Worm (Caenorhabditis elegans) whole organism, mixed stage, embryonic: ENCODE results near the gene figl-1.
"Not testable (repeated sequence)": the region's sequence is repeated elsewhere in the genome, so short reads cannot be mapped to it uniquely, and the experiment has no call there.

Experiments
- M03D4.4 ChIP-seq: sonication (generic microtip); optimal IDR thresholded peaks from 2 replicates; lab custom pipeline; 2017; ENCODE audit warnings: mild to moderate bottlenecking, missing genetic modification characterization, missing compliant biosample characterization
- bed-3 ChIP-seq: fragments of 200-800 bp; sonication (Bioruptor generic); optimal IDR thresholded peaks from 3 replicates; lab custom pipeline; 2018; ENCODE audit warnings: mild to moderate bottlenecking, missing genetic modification characterization, moderate library complexity, missing compliant biosample characterization
- blmp-1 ChIP-seq: fragments of 150-350 bp; optimal IDR thresholded peaks from 2 replicates; lab custom pipeline; 2014; ENCODE audit warnings: missing biosample characterization, missing genetic modification characterization
- ceh-39 ChIP-seq: fragments of 150-350 bp; optimal IDR thresholded peaks from 2 replicates; lab custom pipeline; 2014; ENCODE audit warnings: missing biosample characterization, missing genetic modification characterization
- ces-1 ChIP-seq: fragments of 150-350 bp; optimal IDR thresholded peaks from 2 replicates; lab custom pipeline; 2014; ENCODE audit warnings: missing biosample characterization, missing genetic modification reagents, missing genetic modification characterization
- drap-1 ChIP-seq: fragments of 200-800 bp; sonication (Bioruptor generic); optimal IDR thresholded peaks from 3 replicates; lab custom pipeline; 2018; ENCODE audit warnings: mild to moderate bottlenecking, missing genetic modification characterization, missing compliant biosample characterization
- elt-1 ChIP-seq: sonication (generic microtip); optimal IDR thresholded peaks from 2 replicates; lab custom pipeline; 2017; ENCODE audit warnings: missing genetic modification characterization, mild to moderate bottlenecking, missing compliant biosample characterization, antibody characterized with exemption, moderate library complexity, borderline replicate concordance; ENCODE audit not compliant: insufficient read depth
- elt-3 ChIP-seq: fragments of 150-350 bp; optimal IDR thresholded peaks from 2 replicates; lab custom pipeline; 2014; ENCODE audit warnings: missing biosample characterization, missing genetic modification characterization
- ham-2 ChIP-seq: fragments of 200-800 bp; sonication (Bioruptor generic); optimal IDR thresholded peaks from 2 replicates; lab custom pipeline; 2018; ENCODE audit warnings: mild to moderate bottlenecking, missing genetic modification characterization, missing compliant biosample characterization
- hlh-1 ChIP-seq: fragments of 150-350 bp; optimal IDR thresholded peaks from 2 replicates; lab custom pipeline; 2014; ENCODE audit warnings: missing biosample characterization, missing genetic modification reagents, missing genetic modification characterization
- lin-32 ChIP-seq: fragments of 200-800 bp; sonication (Bioruptor generic); optimal IDR thresholded peaks from 2 replicates; lab custom pipeline; 2018; ENCODE audit warnings: mild to moderate bottlenecking, missing genetic modification characterization, missing compliant biosample characterization
- lsy-2 ChIP-seq: fragments of 150-350 bp; optimal IDR thresholded peaks from 2 replicates; lab custom pipeline; 2014; ENCODE audit warnings: missing biosample characterization, missing genetic modification characterization
- mep-1 ChIP-seq: fragments of 150-350 bp; optimal IDR thresholded peaks from 2 replicates; lab custom pipeline; 2017; ENCODE audit warnings: missing biosample characterization, missing genetic modification reagents, missing genetic modification characterization, inconsistent platforms
- nhr-12 ChIP-seq: fragments of 150-350 bp; optimal IDR thresholded peaks from 2 replicates; lab custom pipeline; 2014; ENCODE audit warnings: missing biosample characterization, missing genetic modification characterization
- nhr-2 ChIP-seq: fragments of 150-350 bp; optimal IDR thresholded peaks from 2 replicates; lab custom pipeline; 2014; ENCODE audit warnings: missing biosample characterization, missing genetic modification characterization
- nhr-237 ChIP-seq: fragments of 150-350 bp; optimal IDR thresholded peaks from 2 replicates; lab custom pipeline; 2014; ENCODE audit warnings: missing biosample characterization, missing genetic modification characterization
- nhr-28 ChIP-seq: fragments of 150-350 bp; optimal IDR thresholded peaks from 2 replicates; lab custom pipeline; 2014; ENCODE audit warnings: missing biosample characterization, missing genetic modification characterization
- nhr-76 ChIP-seq: sonication (generic microtip); optimal IDR thresholded peaks from 2 replicates; lab custom pipeline; 2017; ENCODE audit warnings: missing biosample characterization, missing genetic modification characterization
- pha-4 ChIP-seq: fragments of 150-350 bp; optimal IDR thresholded peaks from 2 replicates; lab custom pipeline; 2018; ENCODE audit warnings: missing biosample characterization, missing genetic modification reagents, missing genetic modification characterization
- sem-2 ChIP-seq: fragments of 200-800 bp; sonication (Bioruptor generic); optimal IDR thresholded peaks from 2 replicates; lab custom pipeline; 2018; ENCODE audit warnings: mild to moderate bottlenecking, missing genetic modification characterization, missing compliant biosample characterization
- snpc-4 ChIP-seq: fragments of 150-350 bp; optimal IDR thresholded peaks from 2 replicates; lab custom pipeline; 2014; ENCODE audit warnings: missing biosample characterization, missing genetic modification characterization
- sptf-1 ChIP-seq: sonication (generic microtip); optimal IDR thresholded peaks from 2 replicates; lab custom pipeline; 2017; ENCODE audit warnings: mild to moderate bottlenecking, missing genetic modification characterization, moderate library complexity, missing compliant biosample characterization
- tbx-8 ChIP-seq: fragments of 200-800 bp; sonication (Bioruptor generic); optimal IDR thresholded peaks from 2 replicates; lab custom pipeline; 2018; ENCODE audit warnings: mild to moderate bottlenecking, missing genetic modification characterization, moderate library complexity, missing compliant biosample characterization
- unc-120 ChIP-seq: sonication (generic microtip); optimal IDR thresholded peaks from 2 replicates; lab custom pipeline; 2017; ENCODE audit warnings: missing genetic modification characterization, missing compliant biosample characterization; ENCODE audit not compliant: poor library complexity, severe bottlenecking
- unc-39 ChIP-seq: fragments of 150-350 bp; optimal IDR thresholded peaks from 2 replicates; lab custom pipeline; 2014; ENCODE audit warnings: missing biosample characterization, missing genetic modification characterization
- unc-62 ChIP-seq: fragments of 150-350 bp; optimal IDR thresholded peaks from 2 replicates; lab custom pipeline; 2014; ENCODE audit warnings: missing biosample characterization, missing genetic modification reagents, missing genetic modification characterization
- zip-8 ChIP-seq: fragments of 150-350 bp; optimal IDR thresholded peaks from 2 replicates; lab custom pipeline; 2014; ENCODE audit warnings: missing biosample characterization, missing genetic modification characterization
- ztf-11 ChIP-seq: fragments of 150-350 bp; optimal IDR thresholded peaks from 2 replicates; lab custom pipeline; 2014; ENCODE audit warnings: missing biosample characterization, missing genetic modification characterization

The figl-1 gene

DNA sequence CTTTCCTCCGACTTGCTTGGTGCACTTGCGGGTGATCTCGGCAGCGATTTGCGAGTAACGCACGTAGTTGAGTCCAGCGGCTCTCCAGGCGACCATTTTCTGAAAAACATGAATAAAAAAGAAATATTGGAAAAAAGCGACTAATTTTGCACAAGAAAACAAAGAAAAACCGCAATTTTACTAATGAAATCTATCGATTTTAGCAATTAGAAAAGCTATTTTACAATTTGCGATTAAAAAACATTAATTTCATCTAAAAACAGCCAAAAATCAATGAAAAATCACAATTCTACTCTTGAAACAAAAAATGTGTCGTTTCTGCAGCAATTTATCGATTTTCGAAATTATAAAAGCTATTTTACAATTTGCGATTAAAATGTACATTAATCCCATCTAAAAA is 526 bp upstream of the figl-1 start, which contains the start of gene hpo-18:
TSS of gene hpo-18 (minus strand) at position 101 of the 400 bp plus-strand sequence.
- no peak for TF ChIP-seq blmp-1 (tag; lab: Kevin White, UChicago)
- no peak for TF ChIP-seq nhr-2 (tag; lab: Kevin White, UChicago)
- TF ChIP-seq tbx-8 (GFP tag; lab: Kevin White, UChicago): no peak
- TF ChIP-seq nhr-12 (tag; lab: Kevin White, UChicago): no peak
- TF ChIP-seq ham-2 (GFP tag; lab: Kevin White, UChicago): no peak
- no peak for TF ChIP-seq zip-8
- TF ChIP-seq nhr-76 (tag; lab: Kevin White, UChicago): no peak
- TF ChIP-seq sptf-1: no peak
- TF ChIP-seq sem-2 (GFP tag; lab: Kevin White, UChicago): no peak
- no peak for TF ChIP-seq pha-4 (tag; lab: Kevin White, UChicago)
- TF ChIP-seq nhr-237 (tag; lab: Kevin White, UChicago): no peak
- TF ChIP-seq elt-1: no peak
- no peak for TF ChIP-seq snpc-4
- no peak for TF ChIP-seq unc-39 (tag; lab: Kevin White, UChicago)
- TF ChIP-seq mep-1 (tag; lab: Kevin White, UChicago): no peak
- no peak for TF ChIP-seq nhr-28
- no peak for TF ChIP-seq unc-62 (GFP tag; lab: Kevin White, UChicago)

DNA sequence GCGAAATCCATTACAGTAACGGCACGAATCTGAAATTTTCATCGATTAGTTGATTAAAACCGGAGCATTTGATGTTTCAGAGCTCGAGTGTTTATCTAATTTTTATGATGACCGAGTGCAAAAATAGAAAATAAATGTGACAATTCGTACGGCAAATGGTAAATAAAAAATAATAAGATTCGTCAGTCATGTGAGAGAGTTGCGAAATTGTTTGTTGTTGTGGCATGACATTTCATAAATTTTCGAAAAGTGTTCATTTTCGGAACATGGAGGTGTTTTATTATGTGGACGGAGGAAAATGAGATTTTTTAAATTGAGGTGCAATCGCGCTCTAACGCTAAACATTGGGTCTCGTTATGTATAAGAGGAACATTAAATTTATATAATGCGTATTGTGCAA is 4.1 kb downstream of the figl-1 start:
- TF ChIP-seq drap-1 (GFP tag; lab: Kevin White, UChicago) (no peak), nhr-12 (tag; lab: Kevin White, UChicago) (no peak), bed-3 (GFP tag; lab: Kevin White, UChicago) (no peak), sptf-1 (no peak), ceh-39 (tag; lab: Kevin White, UChicago) (no peak), nhr-237 (tag; lab: Kevin White, UChicago) (no peak), unc-120 (tag; lab: Kevin White, UChicago) (no peak), lin-32 (GFP tag; lab: Kevin White, UChicago) (no peak), nhr-76 (tag; lab: Kevin White, UChicago) (no peak), ham-2 (GFP tag; lab: Kevin White, UChicago) (no peak), pha-4 (tag; lab: Kevin White, UChicago) (no peak), lsy-2 (no peak), M03D4.4 (tag; lab: Kevin White, UChicago) (no peak), elt-3 (tag; lab: Kevin White, UChicago) (no peak)

DNA sequence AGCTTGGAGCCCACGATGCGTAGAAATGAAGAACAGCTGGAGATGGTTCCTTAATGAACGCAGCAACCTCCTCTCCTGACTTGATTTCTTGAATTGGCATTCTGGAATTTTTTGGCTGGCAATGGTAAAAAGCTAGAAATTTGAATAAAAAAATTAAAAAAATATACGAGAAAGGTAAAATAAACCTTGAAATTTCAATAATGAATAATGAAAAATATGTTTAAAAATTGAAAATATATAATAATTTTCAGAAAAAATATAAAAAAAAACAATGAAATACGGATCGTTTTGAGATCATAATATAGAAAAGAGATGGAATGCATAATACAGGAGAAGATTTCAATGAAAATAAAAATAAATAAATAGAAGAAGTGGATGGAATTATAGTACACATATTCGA is 4.6 kb downstream of the figl-1 start, which contains the start of gene glrx-3:
TSS of gene glrx-3 (minus strand) at position 101 of the 400 bp plus-strand sequence.
- no peak for TF ChIP-seq ces-1
- TF ChIP-seq drap-1 (GFP tag; lab: Kevin White, UChicago): no peak
- TF ChIP-seq, all 35 proteins: peak for 0

DNA sequence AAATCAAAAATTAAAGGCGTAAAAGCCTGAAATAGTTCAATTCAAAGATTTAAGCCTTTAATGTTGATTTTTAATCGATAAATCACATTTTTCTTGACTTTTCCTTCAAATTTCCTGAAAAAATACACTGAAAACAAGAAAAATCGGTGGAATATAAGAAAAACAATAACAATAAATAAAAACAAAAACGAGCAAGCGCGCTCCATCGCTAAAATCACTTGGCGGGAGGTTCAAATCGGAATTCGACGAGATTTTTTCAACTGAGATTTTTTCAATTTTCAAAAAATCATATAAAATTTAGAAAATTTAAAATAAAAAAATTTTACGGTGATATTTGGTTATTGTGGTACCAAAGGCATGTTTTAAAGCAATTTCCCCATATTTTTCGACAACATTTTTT is 6.3 kb downstream of the figl-1 start:
- TF ChIP-seq blmp-1 (tag; lab: Kevin White, UChicago): no peak
- no peak for TF ChIP-seq unc-120 (tag; lab: Kevin White, UChicago)
- TF ChIP-seq ces-1: no peak
- TF ChIP-seq ham-2 (GFP tag; lab: Kevin White, UChicago): no peak
- no peak for TF ChIP-seq nhr-28
- no peak for TF ChIP-seq nhr-76 (tag; lab: Kevin White, UChicago)
- TF ChIP-seq, all 35 proteins: peak for 0

DNA sequence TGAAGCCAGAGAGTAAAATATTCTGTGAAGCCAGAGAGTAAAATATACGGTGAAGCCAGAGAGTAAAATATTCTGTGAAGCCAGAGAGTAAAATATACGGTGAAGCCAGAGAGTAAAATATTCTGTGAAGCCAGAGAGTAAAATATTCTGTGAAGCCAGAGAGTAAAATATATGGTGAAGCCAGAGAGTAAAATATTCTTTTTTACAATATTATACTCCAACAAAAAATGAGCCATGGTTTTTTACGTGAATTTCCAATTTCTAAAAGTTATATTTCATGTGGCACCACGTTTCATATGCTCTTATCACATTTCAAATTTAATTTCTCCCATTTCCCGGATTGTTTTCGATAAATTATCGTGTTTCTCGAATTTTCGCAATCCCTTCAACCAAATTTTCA is 9.3 kb downstream of the figl-1 start, which contains the start of gene irld-1:
TSS of gene irld-1 (plus strand) at position 301 of the 400 bp plus-strand sequence.
- not testable (repeated sequence) for TF ChIP-seq sptf-1; ztf-11 (tag; lab: Kevin White, UChicago); hlh-1 (tag; lab: Kevin White, UChicago)

DNA sequence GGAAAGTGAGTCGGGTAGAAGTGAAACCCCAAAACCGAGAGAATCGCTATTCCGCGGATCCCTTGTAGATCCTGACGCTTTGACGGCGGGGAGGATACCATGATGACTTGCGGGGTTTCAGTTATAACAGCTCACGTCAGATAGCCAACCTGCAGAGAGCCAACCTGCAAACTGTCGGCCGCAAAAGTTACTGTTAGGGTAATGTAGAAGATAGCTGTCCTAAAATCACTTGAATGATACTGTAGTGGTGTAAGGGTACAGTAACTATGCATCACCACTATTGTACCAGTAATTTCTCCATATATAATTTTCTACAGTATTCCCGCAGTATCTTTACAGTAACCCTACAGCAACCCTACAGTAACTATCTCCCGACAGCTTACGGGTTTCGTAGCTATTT is 13.3 kb downstream of the figl-1 start, which contains the start of gene oac-12:
TSS of gene oac-12 (minus strand) at position 101 of the 400 bp plus-strand sequence.
- no peak for TF ChIP-seq sem-2 (GFP tag; lab: Kevin White, UChicago)
- TF ChIP-seq hlh-1 (tag; lab: Kevin White, UChicago): no peak
- no peak for TF ChIP-seq drap-1 (GFP tag; lab: Kevin White, UChicago)
- TF ChIP-seq nhr-2 (tag; lab: Kevin White, UChicago): no peak
- no peak for TF ChIP-seq ham-2 (GFP tag; lab: Kevin White, UChicago)
- TF ChIP-seq, all 35 proteins: peak for 0
